Worm (Caenorhabditis elegans) whole organism, L1 larva: ENCODE results near the gene mrpl-35.

Experiments used
- C16A3.4 ChIP-seq: fragments of 150-350 bp; optimal IDR thresholded peaks from 2 replicates; lab custom pipeline; 2014; ENCODE audit warnings: missing biosample characterization, missing genetic modification characterization
- F16B12.6 ChIP-seq: fragments of 150-350 bp; optimal IDR thresholded peaks from 2 replicates; lab custom pipeline; 2014; ENCODE audit warnings: missing biosample characterization, missing genetic modification characterization
- aly-2 ChIP-seq: fragments of 150-350 bp; optimal IDR thresholded peaks from 2 replicates; lab custom pipeline; 2014; ENCODE audit warnings: missing biosample characterization, missing genetic modification characterization
- ama-1 ChIP-seq: fragments of 150-350 bp; optimal IDR thresholded peaks from 2 replicates; lab custom pipeline; 2014
- ceh-63 ChIP-seq: fragments of 200-800 bp; sonication (Bioruptor generic); optimal IDR thresholded peaks from 2 replicates; lab custom pipeline; 2018; ENCODE audit warnings: mild to moderate bottlenecking, missing genetic modification characterization, missing compliant biosample characterization
- ceh-8 ChIP-seq: fragments of 200-800 bp; sonication (Bioruptor generic); optimal IDR thresholded peaks from 2 replicates; lab custom pipeline; 2018; ENCODE audit warnings: mild to moderate bottlenecking, missing genetic modification characterization, moderate library complexity, missing compliant biosample characterization
- ceh-82 ChIP-seq, 3 experiments: fragments of 150-350 bp in 1 of 3; sonication (generic microtip) in 2 of 3; optimal IDR thresholded peaks; 2 replicates each; lab custom pipeline; 2014 to 2017; ENCODE audit warnings: missing biosample characterization in 3 of 3, missing genetic modification characterization in 3 of 3
- ceh-88 ChIP-seq: fragments of 200-800 bp; sonication (Bioruptor generic); IDR thresholded peaks from 2 replicates; pipeline ENCODE4 v1.3.6; 2022; ENCODE audit warnings: missing genetic modification characterization, missing compliant biosample characterization
- dpl-1 ChIP-seq, 3 experiments: fragments of 150-350 bp in 2 of 3; sonication (generic microtip) in 1 of 3; optimal IDR thresholded peaks; 2 replicates each; lab custom pipeline; 2014 to 2017; ENCODE audit warnings: missing biosample characterization in 3 of 3, missing genetic modification characterization in 3 of 3, missing genetic modification reagents in 3 of 3
- efl-1 ChIP-seq, 4 experiments: fragments of 150-350 bp; optimal IDR thresholded peaks in 3 of 4; peaks in 1 of 4; 1 replicate in 1 of 4; 2 replicates in 3 of 4; lab custom pipeline; 2014; ENCODE audit warnings: missing biosample characterization in 2 of 4, missing genetic modification characterization in 2 of 4, missing genetic modification reagents in 2 of 4
- efl-3 ChIP-seq: fragments of 200-800 bp; sonication (Bioruptor generic); optimal IDR thresholded peaks from 2 replicates; lab custom pipeline; 2018; ENCODE audit warnings: mild to moderate bottlenecking, missing genetic modification characterization, missing compliant biosample characterization
- egl-13 ChIP-seq: sonication (generic microtip); optimal IDR thresholded peaks from 2 replicates; lab custom pipeline; 2016; ENCODE audit warnings: missing genotype, missing genetic modification reagents, missing genetic modification characterization, missing compliant biosample characterization
- fkh-10 ChIP-seq: sonication (generic microtip); optimal IDR thresholded peaks from 2 replicates; lab custom pipeline; 2017; ENCODE audit warnings: missing biosample characterization, missing genetic modification reagents, missing genetic modification characterization
- hpl-2 ChIP-seq: fragments of 150-350 bp; optimal IDR thresholded peaks from 2 replicates; lab custom pipeline; 2014; ENCODE audit warnings: missing biosample characterization, missing genetic modification reagents, missing genetic modification characterization
- irx-1 ChIP-seq: sonication (generic microtip); optimal IDR thresholded peaks from 2 replicates; lab custom pipeline; 2016; ENCODE audit warnings: missing genetic modification characterization, missing compliant biosample characterization
- jun-1 ChIP-seq: fragments of 150-350 bp; optimal IDR thresholded peaks from 2 replicates; lab custom pipeline; 2014; ENCODE audit warnings: missing biosample characterization, missing genetic modification reagents, missing genetic modification characterization
- lin-14 ChIP-seq: fragments of 200-800 bp; sonication (Bioruptor generic); optimal IDR thresholded peaks from 2 replicates; lab custom pipeline; 2018; ENCODE audit warnings: mild to moderate bottlenecking, missing genetic modification characterization, moderate library complexity, missing compliant biosample characterization
- lin-39 ChIP-seq: fragments of 150-350 bp; optimal IDR thresholded peaks from 2 replicates; lab custom pipeline; 2014; ENCODE audit warnings: missing biosample characterization, missing genetic modification reagents, missing genetic modification characterization
- lir-3 ChIP-seq: sonication (generic microtip); optimal IDR thresholded peaks from 2 replicates; lab custom pipeline; 2016; ENCODE audit warnings: mild to moderate bottlenecking, missing genetic modification characterization, moderate library complexity, missing compliant biosample characterization; ENCODE audit not compliant: poor library complexity
- lsy-2 ChIP-seq, 2 experiments: fragments of 150-350 bp; optimal IDR thresholded peaks; 2 replicates each; lab custom pipeline; 2014; ENCODE audit warnings: missing biosample characterization in 2 of 2, missing genetic modification characterization in 2 of 2
- mdl-1 ChIP-seq, 2 experiments: fragments of 150-350 bp; optimal IDR thresholded peaks; 2 replicates each; lab custom pipeline; 2014 to 2017; ENCODE audit warnings: missing biosample characterization in 2 of 2, missing genetic modification characterization in 2 of 2, inconsistent platforms in 1 of 2
- mef-2 ChIP-seq: fragments of 150-350 bp; optimal IDR thresholded peaks from 2 replicates; lab custom pipeline; 2014; ENCODE audit warnings: missing biosample characterization, missing genetic modification characterization
- nhr-237 ChIP-seq: fragments of 150-350 bp; optimal IDR thresholded peaks from 2 replicates; lab custom pipeline; 2014; ENCODE audit warnings: missing biosample characterization, missing genetic modification characterization
- nhr-76 ChIP-seq: sonication (generic microtip); optimal IDR thresholded peaks from 2 replicates; lab custom pipeline; 2017; ENCODE audit warnings: missing biosample characterization, missing genetic modification characterization
- nhr-90 ChIP-seq: sonication (generic microtip); optimal IDR thresholded peaks from 2 replicates; lab custom pipeline; 2016; ENCODE audit warnings: mild to moderate bottlenecking, missing genetic modification characterization, missing compliant biosample characterization; ENCODE audit not compliant: poor library complexity
- pax-3 ChIP-seq: fragments of 200-800 bp; sonication (Bioruptor generic); optimal IDR thresholded peaks from 2 replicates; lab custom pipeline; 2018; ENCODE audit warnings: mild to moderate bottlenecking, missing genetic modification characterization, moderate library complexity, missing compliant biosample characterization
- snu-23 ChIP-seq: sonication (generic microtip); optimal IDR thresholded peaks from 2 replicates; lab custom pipeline; 2016; ENCODE audit warnings: missing genetic modification characterization, missing compliant biosample characterization
- sup-37 ChIP-seq: fragments of 200-800 bp; sonication (Bioruptor generic); optimal IDR thresholded peaks from 2 replicates; lab custom pipeline; 2018; ENCODE audit warnings: mild to moderate bottlenecking, missing genetic modification characterization, missing compliant biosample characterization
- swsn-7 ChIP-seq: sonication (generic microtip); optimal IDR thresholded peaks from 2 replicates; lab custom pipeline; 2016; ENCODE audit warnings: missing genetic modification characterization, missing compliant biosample characterization
- tlp-1 ChIP-seq: fragments of 150-350 bp; optimal IDR thresholded peaks from 2 replicates; lab custom pipeline; 2014; ENCODE audit warnings: missing biosample characterization, missing genetic modification characterization
- unc-130 ChIP-seq: fragments of 150-350 bp; optimal IDR thresholded peaks from 2 replicates; lab custom pipeline; 2017; ENCODE audit warnings: missing biosample characterization, missing genetic modification characterization, inconsistent platforms
- unc-30 ChIP-seq: sonication (generic microtip); optimal IDR thresholded peaks from 2 replicates; lab custom pipeline; 2017; ENCODE audit warnings: missing biosample characterization, missing genetic modification characterization
- unc-98 ChIP-seq: fragments of 200-800 bp; sonication (Bioruptor generic); IDR thresholded peaks from 2 replicates; pipeline ENCODE4 v1.3.6; 2022; ENCODE audit warnings: missing genetic modification characterization, missing compliant biosample characterization
- vab-15 ChIP-seq: sonication (generic microtip); optimal IDR thresholded peaks from 2 replicates; lab custom pipeline; 2017; ENCODE audit warnings: missing genotype, mild to moderate bottlenecking, missing genetic modification characterization, missing compliant biosample characterization
- xbp-1 ChIP-seq: sonication (generic microtip); optimal IDR thresholded peaks from 2 replicates; lab custom pipeline; 2016; ENCODE audit warnings: missing genetic modification characterization, missing compliant biosample characterization
- zip-4 ChIP-seq: fragments of 200-800 bp; sonication (Bioruptor generic); optimal IDR thresholded peaks from 2 replicates; lab custom pipeline; 2018; ENCODE audit warnings: mild to moderate bottlenecking, missing genetic modification characterization, moderate library complexity, missing compliant biosample characterization

The mrpl-35 gene

ce11 chrIII:3509908-3510307 is at the start of gene mrpl-35, which contains the start of gene M01F1.4 (continued):
- TF ChIP-seq F16B12.6 (tag; lab: Kevin White, UChicago) (peak; percentile 90), sup-37 (GFP tag; lab: Kevin White, UChicago) (no peak), fkh-10 (GFP tag; lab: Kevin White, UChicago) (no peak), pax-3 (tag; lab: Kevin White, UChicago) (no peak), mdl-1 (tag; optimal IDR thresholded peaks at IDR 0.05; lab: Kevin White, UChicago) (peak in 1 of 2 experiments; percentile 2), dpl-1 (GFP tag; optimal IDR thresholded peaks at IDR 0.05; lab: Kevin White, UChicago) (peak; percentile 34 to 78 (median 61)), efl-3 (GFP tag; lab: Kevin White, UChicago) (no peak), aly-2 (tag; lab: Kevin White, UChicago) (no peak), unc-30 (tag; lab: Kevin White, UChicago) (no peak), vab-15 (tag; lab: Kevin White, UChicago) (no peak), ceh-88 (GFP tag; lab: Robert Waterston, UW) (no peak), tlp-1 (no peak), lsy-2 (tag; optimal IDR thresholded peaks at IDR 0.05; lab: Kevin White, UChicago) (peak; percentile 95 to 98), zip-4 (GFP tag; lab: Kevin White, UChicago) (no peak), swsn-7 (peak; percentile 28), jun-1 (tag; lab: Kevin White, UChicago) (no peak), egl-13 (tag; lab: Kevin White, UChicago) (no peak), snu-23 (GFP tag; lab: Kevin White, UChicago) (peak; percentile 69), ceh-63 (GFP tag; lab: Kevin White, UChicago) (no peak), nhr-90 (tag; lab: Kevin White, UChicago) (peak; percentile 4), unc-130 (tag; lab: Kevin White, UChicago) (peak; percentile 26)

DNA sequence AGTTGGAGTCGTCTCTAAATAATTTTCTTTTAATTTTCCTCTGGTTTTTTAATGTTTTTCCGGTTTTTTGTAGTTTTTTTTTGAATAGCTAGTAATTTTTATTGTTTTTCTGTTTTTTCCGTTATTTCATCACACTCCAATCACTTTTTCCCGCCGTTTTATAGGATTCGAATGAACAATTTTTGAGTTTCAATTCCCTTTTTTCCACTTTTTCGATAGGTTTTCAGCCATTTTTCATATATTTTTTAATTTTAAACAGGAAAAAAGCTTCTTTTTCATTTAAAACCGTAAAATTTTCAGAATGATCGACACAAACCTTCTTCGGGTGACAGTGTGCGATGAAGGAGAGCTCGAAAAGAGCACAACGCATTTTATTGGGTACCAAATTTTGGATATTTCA is 48.6 kb upstream of the mrpl-35 start, which contains the start of gene pph-6:
pph-6 (plus strand) TSS at position 301 of the 400 bp plus-strand sequence.
- TF ChIP-seq lin-39 (tag; lab: Kevin White, UChicago) = no peak
- TF ChIP-seq efl-1 (optimal IDR thresholded peaks at IDR 0.05; lab: Kevin White, UChicago) = no peak
- peak in 1 of 2 experiments; percentile 82 for TF ChIP-seq efl-1 (GFP tag; optimal IDR thresholded peaks at IDR 0.05 in 1 of 2; lab: Kevin White, UChicago)
- no peak for TF ChIP-seq ceh-82 (tag; optimal IDR thresholded peaks at IDR 0.05; lab: Kevin White, UChicago)
- no peak for TF ChIP-seq ama-1 (lab: Kevin White, UChicago)
- TF ChIP-seq nhr-90 (tag; lab: Kevin White, UChicago) = no peak

DNA sequence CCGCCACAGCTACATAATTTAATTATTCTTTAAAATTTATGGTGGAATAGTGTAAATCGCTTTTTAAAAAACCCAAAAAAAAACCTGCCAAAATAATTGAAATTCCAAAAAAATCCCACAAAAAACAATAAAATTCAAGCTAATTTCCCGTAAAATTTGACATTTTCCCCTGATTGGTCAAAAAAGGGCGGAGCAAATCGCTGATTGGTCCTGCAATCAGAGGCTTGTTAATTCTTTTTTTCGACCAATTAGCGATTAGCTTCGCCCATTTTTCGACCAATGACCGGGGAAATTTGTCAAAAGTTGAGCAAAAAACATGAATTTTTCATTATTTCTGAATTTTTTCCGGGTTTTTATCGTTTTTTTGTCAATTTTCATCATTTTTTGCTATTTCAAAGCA is 43.0 kb upstream of the mrpl-35 start:
- TF ChIP-seq irx-1 (tag; lab: Kevin White, UChicago) = no peak

ce11 chrIII:3468384-3468783 is 41.7 kb upstream of the mrpl-35 start:
- no peak for TF ChIP-seq unc-130 (tag; lab: Kevin White, UChicago)
- TF ChIP-seq lin-39 (tag; lab: Kevin White, UChicago) = no peak
- TF ChIP-seq tlp-1 = no peak
- no peak for TF ChIP-seq nhr-237 (tag; lab: Kevin White, UChicago)
- no peak for TF ChIP-seq egl-13 (tag; lab: Kevin White, UChicago)
- no peak for TF ChIP-seq unc-98 (GFP tag; lab: Robert Waterston, UW)
- no peak for TF ChIP-seq ceh-88 (GFP tag; lab: Robert Waterston, UW)
- no peak for TF ChIP-seq nhr-76 (tag; lab: Kevin White, UChicago)
- no peak for TF ChIP-seq mef-2 (tag; lab: Kevin White, UChicago)
- TF ChIP-seq C16A3.4 (tag; lab: Kevin White, UChicago) = no peak
- no peak for TF ChIP-seq lir-3 (tag; lab: Kevin White, UChicago)
- TF ChIP-seq hpl-2 = no peak
- TF ChIP-seq ceh-8 = no peak
- no peak for TF ChIP-seq unc-30 (tag; lab: Kevin White, UChicago)
- TF ChIP-seq lin-14 (GFP tag; lab: Kevin White, UChicago) = no peak
- TF ChIP-seq sup-37 (GFP tag; lab: Kevin White, UChicago) = no peak
- no peak for TF ChIP-seq xbp-1 (tag; lab: Kevin White, UChicago)
- no peak for TF ChIP-seq lsy-2 (tag; optimal IDR thresholded peaks at IDR 0.05; lab: Kevin White, UChicago)
